Fruit fly (Drosophila melanogaster) whole organism, adult: ENCODE results near the gene raptor.

Experiments
- CG14711 ChIP-seq: fragments of 200-800 bp; sonication (Bioruptor generic); optimal IDR thresholded peaks from 2 replicates; lab custom pipeline; 2018; ENCODE audit warnings: missing biosample characterization, mild to moderate bottlenecking, missing genetic modification characterization, moderate library complexity
- CG33017 ChIP-seq: fragments of 200-800 bp; sonication (Bioruptor generic); optimal IDR thresholded peaks from 2 replicates; lab custom pipeline; 2018; ENCODE audit warnings: missing biosample characterization, mild to moderate bottlenecking, missing genetic modification characterization, moderate library complexity
- CG5204 ChIP-seq: fragments of 200-800 bp; sonication (Bioruptor generic); optimal IDR thresholded peaks from 2 replicates; lab custom pipeline; 2016; ENCODE audit warnings: missing biosample characterization, missing genetic modification characterization
- cic ChIP-seq: fragments of 200-800 bp; sonication (Bioruptor generic); optimal IDR thresholded peaks from 2 replicates; lab custom pipeline; 2017; ENCODE audit warnings: missing biosample characterization, mild to moderate bottlenecking, missing genetic modification characterization, moderate library complexity

- no peak for TF ChIP-seq CG14711 (tag; lab: Kevin White, UChicago)
- TF ChIP-seq CG5204, result no peak
- no peak for TF ChIP-seq CG33017 (tag; lab: Kevin White, UChicago)
- no peak for TF ChIP-seq cic (GFP tag; lab: Kevin White, UChicago)
Measured at dm6 chrX:6050935-6051656, 38.9 kb downstream of the raptor start.
